Fruit fly (Drosophila melanogaster) whole organism, embryonic: ENCODE data around the gene CG1161.

Experiments used
- Antp ChIP-seq: fragments of 200-800 bp; sonication (Bioruptor generic); optimal IDR thresholded peaks from 3 replicates; lab custom pipeline; 2016; ENCODE audit warnings: missing biosample characterization, missing genetic modification characterization
- Asciz ChIP-seq: fragments of 200-800 bp; sonication (Bioruptor generic); optimal IDR thresholded peaks from 2 replicates; lab custom pipeline; 2017; ENCODE audit warnings: missing biosample characterization, mild to moderate bottlenecking, missing genetic modification characterization, missing genetic modification reagents
- Bteb2 ChIP-seq: fragments of 200-800 bp; sonication (Bioruptor generic); optimal IDR thresholded peaks from 2 replicates; lab custom pipeline; 2016; ENCODE audit warnings: missing biosample characterization, missing genetic modification characterization
- CG10274 ChIP-seq: fragments of 200-800 bp; sonication (Bioruptor generic); optimal IDR thresholded peaks from 3 replicates; lab custom pipeline; 2017; ENCODE audit warnings: missing biosample characterization, mild to moderate bottlenecking, missing genetic modification characterization
- CG10543 ChIP-seq: fragments of 200-800 bp; sonication (Bioruptor generic); optimal IDR thresholded peaks from 3 replicates; lab custom pipeline; 2017; ENCODE audit warnings: missing biosample characterization, mild to moderate bottlenecking, missing genetic modification characterization, moderate library complexity
- CG11247 ChIP-seq: fragments of 200-800 bp; sonication (Bioruptor generic); IDR thresholded peaks from 2 replicates; pipeline ENCODE4 v1.3.6; 2022; ENCODE audit warnings: missing biosample characterization, missing genetic modification characterization
- CG12104 ChIP-seq: fragments of 200-800 bp; sonication (Bioruptor generic); optimal IDR thresholded peaks from 3 replicates; lab custom pipeline; 2016; ENCODE audit warnings: missing biosample characterization, missing genetic modification characterization
- CG12942 ChIP-seq: fragments of 200-800 bp; sonication (Bioruptor generic); optimal IDR thresholded peaks from 3 replicates; lab custom pipeline; 2016; ENCODE audit warnings: missing biosample characterization, missing genetic modification characterization
- CG14014 ChIP-seq: fragments of 200-800 bp; sonication (Bioruptor generic); IDR thresholded peaks from 2 replicates; pipeline ENCODE4 v1.3.6; 2022; ENCODE audit warnings: missing biosample characterization, missing genetic modification characterization
- CG17361 ChIP-seq: fragments of 200-800 bp; sonication (Bioruptor generic); IDR thresholded peaks from 3 replicates; pipeline ENCODE4 v1.3.6; 2022; ENCODE audit warnings: missing biosample characterization, missing genetic modification characterization
- CG31365 ChIP-seq: fragments of 200-800 bp; sonication (Bioruptor generic); optimal IDR thresholded peaks from 2 replicates; lab custom pipeline; 2018; ENCODE audit warnings: missing biosample characterization, mild to moderate bottlenecking, missing genetic modification characterization
- CG3407 ChIP-seq: fragments of 200-800 bp; sonication (Bioruptor generic); optimal IDR thresholded peaks from 2 replicates; lab custom pipeline; 2018; ENCODE audit warnings: missing biosample characterization, mild to moderate bottlenecking, missing genetic modification characterization
- CG3995 ChIP-seq: fragments of 200-800 bp; sonication (Bioruptor generic); optimal IDR thresholded peaks from 3 replicates; lab custom pipeline; 2016; ENCODE audit warnings: missing biosample characterization, missing genetic modification characterization
- CG4730 ChIP-seq: fragments of 200-800 bp; sonication (Bioruptor generic); IDR thresholded peaks from 2 replicates; pipeline ENCODE4 v1.3.6; 2022; ENCODE audit warnings: missing biosample characterization, missing genetic modification characterization
- CG8281 ChIP-seq: fragments of 200-800 bp; sonication (Bioruptor generic); optimal IDR thresholded peaks from 2 replicates; lab custom pipeline; 2018; ENCODE audit warnings: missing biosample characterization, mild to moderate bottlenecking, missing genetic modification characterization, moderate library complexity
- CG8765 ChIP-seq: fragments of 200-800 bp; sonication (Bioruptor generic); IDR thresholded peaks from 2 replicates; pipeline ENCODE4 v1.3.6; 2022; ENCODE audit warnings: missing biosample characterization, missing genetic modification characterization
- CG9609 ChIP-seq: fragments of 200-800 bp; sonication (Bioruptor generic); optimal IDR thresholded peaks from 3 replicates; lab custom pipeline; 2016; ENCODE audit warnings: missing biosample characterization, missing genetic modification characterization
- CG9797 ChIP-seq: fragments of 200-800 bp; sonication (Bioruptor generic); optimal IDR thresholded peaks from 3 replicates; lab custom pipeline; 2018; ENCODE audit warnings: missing biosample characterization, mild to moderate bottlenecking, missing genetic modification characterization
- Dip3 ChIP-seq: fragments of 200-800 bp; sonication (Bioruptor generic); optimal IDR thresholded peaks from 3 replicates; lab custom pipeline; 2016; ENCODE audit warnings: missing biosample characterization, missing genetic modification characterization
- Doc3 ChIP-seq: fragments of 200-800 bp; sonication (Bioruptor generic); IDR thresholded peaks from 3 replicates; pipeline ENCODE4 v1.3.6; 2022; ENCODE audit warnings: missing biosample characterization, missing genetic modification characterization; ENCODE audit not compliant: partially characterized antibody
- Drgx ChIP-seq: fragments of 200-800 bp; sonication (Bioruptor generic); IDR thresholded peaks from 2 replicates; pipeline ENCODE4 v1.3.6; 2022; ENCODE audit warnings: missing biosample characterization, missing genetic modification characterization
- Ets65A ChIP-seq: fragments of 200-800 bp; sonication (Bioruptor generic); peaks from one replicate; lab custom pipeline; 2016; ENCODE audit warnings: missing biosample characterization, missing genetic modification characterization
- GATAe ChIP-seq: fragments of 200-800 bp; sonication (Bioruptor generic); conservative IDR thresholded peaks from 2 replicates; pipeline ENCODE4 v1.3.6; 2022; ENCODE audit warnings: missing biosample characterization, missing genetic modification characterization
- HLH3B ChIP-seq: fragments of 200-800 bp; sonication (Bioruptor generic); IDR thresholded peaks from 2 replicates; pipeline ENCODE4 v1.3.6; 2022; ENCODE audit warnings: missing biosample characterization, missing genetic modification characterization
- Hr78 ChIP-seq, 2 experiments: fragments of 200-800 bp in 1 of 2; fragments of >200 bp in 1 of 2; sonication (Bioruptor generic) in 1 of 2; optimal IDR thresholded peaks; 2 replicates each; lab custom pipeline; 2017 to 2019; ENCODE audit warnings: missing biosample characterization in 2 of 2, missing genetic modification characterization in 2 of 2, mild to moderate bottlenecking in 1 of 2, moderate library complexity in 1 of 2
- Med ChIP-seq: fragments of 200-800 bp; sonication (Bioruptor generic); peaks from one replicate; lab custom pipeline; 2016; ENCODE audit warnings: missing biosample characterization, missing genetic modification characterization, mild to moderate bottlenecking, inconsistent platforms, moderate library complexity
- Mrtf ChIP-seq: fragments of 200-800 bp; sonication (Bioruptor generic); IDR thresholded peaks from 3 replicates; pipeline ENCODE4 v1.3.6; 2022; ENCODE audit warnings: missing biosample characterization, missing genetic modification characterization
- amos ChIP-seq: fragments of 200-800 bp; sonication (Bioruptor generic); IDR thresholded peaks from 2 replicates; pipeline ENCODE4 v1.3.6; 2022; ENCODE audit warnings: missing biosample characterization, missing genetic modification characterization; ENCODE audit not compliant: partially characterized antibody
- ara ChIP-seq: fragments of 200-800 bp; sonication (Bioruptor generic); IDR thresholded peaks from 2 replicates; pipeline ENCODE4 v1.3.6; 2022; ENCODE audit warnings: missing biosample characterization, missing genetic modification characterization
- bab2 ChIP-seq: fragments of 200-800 bp; sonication (Bioruptor generic); optimal IDR thresholded peaks from 2 replicates; lab custom pipeline; 2016; ENCODE audit warnings: missing biosample characterization, missing genetic modification characterization
- bbx ChIP-seq: fragments of 200-800 bp; sonication (Bioruptor generic); IDR thresholded peaks from 2 replicates; pipeline ENCODE4 v1.3.6; 2022; ENCODE audit warnings: missing biosample characterization, missing genetic modification characterization; ENCODE audit not compliant: partially characterized antibody
- cato ChIP-seq: fragments of 200-800 bp; sonication (Bioruptor generic); optimal IDR thresholded peaks from 2 replicates; lab custom pipeline; 2016; ENCODE audit warnings: missing biosample characterization, missing genetic modification characterization, borderline replicate concordance
- chinmo ChIP-seq: fragments of 200-800 bp; sonication (Bioruptor generic); IDR thresholded peaks from 4 replicates; pipeline ENCODE4 v1.3.6; 2022; ENCODE audit warnings: missing biosample characterization, missing genetic modification characterization; ENCODE audit not compliant: partially characterized antibody
- croc ChIP-seq: fragments of 200-800 bp; sonication (Bioruptor generic); conservative IDR thresholded peaks from 3 replicates; pipeline ENCODE4 v1.3.6; 2022; ENCODE audit warnings: missing biosample characterization, missing genetic modification characterization
- crol ChIP-seq: fragments of 200-800 bp; sonication (Bioruptor generic); IDR thresholded peaks from 2 replicates; pipeline ENCODE4 v1.3.6; 2022; ENCODE audit warnings: missing biosample characterization, missing genetic modification characterization
- cwo ChIP-seq: fragments of 200-800 bp; sonication (Bioruptor generic); optimal IDR thresholded peaks from 3 replicates; lab custom pipeline; 2017; ENCODE audit warnings: missing biosample characterization, missing genetic modification characterization, mild to moderate bottlenecking, moderate library complexity, missing genetic modification reagents
- eve ChIP-seq, 2 experiments: fragments of >200 bp; optimal IDR thresholded peaks; 2 replicates each; lab custom pipeline; 2017; ENCODE audit warnings: missing biosample characterization in 2 of 2, missing genetic modification characterization in 2 of 2
- fd102C ChIP-seq: fragments of 200-800 bp; sonication (Bioruptor generic); optimal IDR thresholded peaks from 2 replicates; lab custom pipeline; 2018; ENCODE audit warnings: missing biosample characterization, mild to moderate bottlenecking, missing genetic modification characterization, moderate library complexity
- ftz-f1 ChIP-seq: fragments of 200-800 bp; sonication (Bioruptor generic); optimal IDR thresholded peaks from 2 replicates; lab custom pipeline; 2016; ENCODE audit warnings: missing biosample characterization, missing genetic modification characterization
- gce ChIP-seq: fragments of 200-800 bp; sonication (Bioruptor generic); IDR thresholded peaks from 3 replicates; pipeline ENCODE4 v1.3.6; 2022; ENCODE audit warnings: missing biosample characterization, missing genetic modification characterization
- ind ChIP-seq: fragments of 200-800 bp; sonication (Bioruptor generic); optimal IDR thresholded peaks from 3 replicates; lab custom pipeline; 2016; ENCODE audit warnings: missing biosample characterization, missing genetic modification characterization
- insv ChIP-seq, 2 experiments: fragments of 200-800 bp; sonication (Bioruptor generic); optimal IDR thresholded peaks; 3 replicates each; lab custom pipeline; 2016 to 2018; ENCODE audit warnings: missing biosample characterization in 2 of 2, missing genetic modification characterization in 2 of 2
- mld ChIP-seq: fragments of 200-800 bp; sonication (Bioruptor generic); IDR thresholded peaks from 3 replicates; pipeline ENCODE4 v1.3.6; 2022; ENCODE audit warnings: missing biosample characterization, missing genetic modification characterization; ENCODE audit not compliant: partially characterized antibody
- nom ChIP-seq: fragments of 200-800 bp; sonication (Bioruptor generic); optimal IDR thresholded peaks from 2 replicates; lab custom pipeline; 2017; ENCODE audit warnings: missing biosample characterization, missing genetic modification characterization, mild to moderate bottlenecking, moderate library complexity, missing genetic modification reagents
- sob ChIP-seq: fragments of 200-800 bp; sonication (Bioruptor generic); IDR thresholded peaks from 2 replicates; pipeline ENCODE4 v1.3.6; 2022; ENCODE audit warnings: missing biosample characterization, missing genetic modification characterization
- sug ChIP-seq: fragments of 200-800 bp; optimal IDR thresholded peaks from 2 replicates; lab custom pipeline; 2019; ENCODE audit warnings: missing biosample characterization, mild to moderate bottlenecking, missing genetic modification characterization, moderate library complexity
- ttk ChIP-seq: fragments of 200-800 bp; sonication (Bioruptor generic); IDR thresholded peaks from 2 replicates; pipeline ENCODE4 v2.1.2; 2022; ENCODE audit warnings: missing biosample characterization, missing genetic modification characterization
- unc-4 ChIP-seq: fragments of 200-800 bp; sonication (Bioruptor generic); IDR thresholded peaks from 2 replicates; pipeline ENCODE4 v1.3.6; 2022; ENCODE audit warnings: missing biosample characterization, missing genetic modification characterization; ENCODE audit not compliant: partially characterized antibody
- zfh1 ChIP-seq: fragments of 200-800 bp; sonication (Bioruptor generic); IDR thresholded peaks from 3 replicates; pipeline ENCODE4 v1.3.6; 2022; ENCODE audit warnings: missing biosample characterization, missing genetic modification characterization

The CG1161 gene

DNA sequence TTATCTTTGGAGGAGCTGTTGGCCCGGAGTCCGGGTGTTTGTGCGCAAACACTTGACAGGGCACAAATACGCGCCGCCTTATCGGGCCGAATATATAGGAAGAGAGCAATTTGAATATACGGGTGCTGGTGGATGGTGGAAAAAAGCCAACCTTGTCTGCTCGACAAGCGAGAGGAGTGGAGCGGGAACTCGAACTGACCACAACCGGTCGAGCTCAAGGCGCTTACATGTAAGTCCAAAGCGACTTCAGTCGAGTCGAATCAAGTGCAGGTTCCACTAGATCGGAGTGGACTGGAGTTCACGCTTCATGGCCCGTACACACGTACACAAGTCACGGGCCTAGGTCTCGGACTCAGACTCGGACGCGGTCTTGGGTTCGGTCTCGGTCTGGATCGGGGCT lies 39.0 kb upstream of the CG1161 start (continued):
- TF ChIP-seq ind (GFP tag; lab: Kevin White, UChicago) (no peak), ttk (no peak), Hr78 (GFP tag; optimal IDR thresholded peaks at IDR 0.05; lab: Kevin White, UChicago) (peak in 1 of 2 experiments; percentile 16), CG8765 (GFP tag; lab: Robert Waterston, UW) (no peak), Bteb2 (GFP tag; lab: Kevin White, UChicago) (no peak), GATAe (GFP tag; lab: Robert Waterston, UW) (no peak), CG14014 (GFP tag; lab: Robert Waterston, UW) (peak; percentile 9; the same call in 1 of the 2 replicates), gce (GFP tag; lab: Robert Waterston, UW) (no peak), zfh1 (no peak), bab2 (GFP tag; lab: Kevin White, UChicago) (no peak), CG9797 (GFP tag; lab: Kevin White, UChicago) (no peak), eve (GFP tag; optimal IDR thresholded peaks at IDR 0.05; lab: Kevin White, UChicago) (no peak), mld (GFP tag; lab: Robert Waterston, UW) (0 out of 3 replicates have a peak, but pooled peaks have one; percentile 15), chinmo (0 out of 4 replicates have a peak, but pooled peaks have one; percentile 5), crol (GFP tag; lab: Robert Waterston, UW) (0 out of 2 replicates have a peak, but pooled peaks have one; percentile 11), amos (no peak)

DNA sequence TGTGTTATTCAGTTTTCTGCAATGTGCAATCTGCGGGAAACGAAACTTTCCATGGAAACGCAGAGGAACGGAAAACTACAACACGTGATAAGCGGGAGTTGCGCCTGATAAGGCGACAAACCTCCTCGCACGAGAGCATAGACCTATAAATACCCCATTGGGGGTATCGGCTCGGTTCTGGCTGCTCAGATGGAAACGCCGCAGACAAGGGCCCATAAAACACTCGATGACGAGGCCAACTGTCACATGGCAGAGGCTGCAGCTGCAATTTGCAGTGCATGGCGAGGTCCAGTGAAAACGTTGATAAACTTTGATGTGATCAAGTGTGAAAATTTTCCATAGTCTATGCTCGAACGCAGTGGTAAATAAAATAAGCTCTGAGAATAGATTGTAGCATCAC lies 38.1 kb upstream of the CG1161 start:
- TF ChIP-seq cwo (peak; percentile 24), Antp (GFP tag; lab: Kevin White, UChicago) (no peak), Drgx (GFP tag; lab: Robert Waterston, UW) (0 out of 2 replicates have a peak, but pooled peaks have one; percentile 23), sug (tag; lab: Kevin White, UChicago) (peak; percentile 61), unc-4 (GFP tag; lab: Robert Waterston, UW) (no peak), Dip3 (GFP tag; lab: Kevin White, UChicago) (no peak), Ets65A (peak; percentile 52), croc (GFP tag; lab: Robert Waterston, UW) (no peak), cato (GFP tag; lab: Kevin White, UChicago) (no peak), Mrtf (GFP tag; lab: Robert Waterston, UW) (0 out of 3 replicates have a peak, but pooled peaks have one; percentile 10), ara (GFP tag; lab: Robert Waterston, UW) (0 out of 2 replicates have a peak, but pooled peaks have one; percentile 13)

DNA sequence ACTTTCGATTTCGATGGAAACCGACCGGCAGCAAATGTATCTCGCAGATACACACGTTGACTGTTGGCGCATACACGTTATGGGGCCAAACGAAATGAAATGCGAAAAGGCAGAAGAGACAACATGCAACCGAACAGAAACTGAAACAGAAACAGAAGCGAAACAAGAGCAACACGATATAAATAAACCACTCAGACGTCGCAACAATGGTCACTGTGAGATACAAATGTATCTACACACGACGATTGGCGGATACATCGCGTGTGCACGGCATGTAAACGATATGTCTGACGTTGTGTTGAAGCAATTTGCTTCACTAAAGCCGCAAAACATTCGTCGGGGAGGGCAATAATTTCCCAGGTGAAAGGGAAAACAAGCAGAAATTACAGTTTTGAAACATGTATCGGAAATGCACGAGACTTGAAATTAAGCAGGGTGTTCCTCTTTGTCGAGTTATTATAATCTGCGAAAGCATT lies 37.2 kb upstream of the CG1161 start:
- TF ChIP-seq ftz-f1 (no peak), CG12942 (GFP tag; lab: Kevin White, UChicago) (no peak), CG3407 (GFP tag; lab: Kevin White, UChicago) (no peak), Doc3 (GFP tag; lab: Robert Waterston, UW) (no peak), CG10543 (GFP tag; lab: Kevin White, UChicago) (no peak), sob (GFP tag; lab: Robert Waterston, UW) (no peak), Asciz (GFP tag; lab: Kevin White, UChicago) (no peak), CG10274 (GFP tag; lab: Kevin White, UChicago) (no peak), CG9609 (GFP tag; lab: Kevin White, UChicago) (no peak), Med (GFP tag; lab: Kevin White, UChicago) (peak; percentile 2), HLH3B (GFP tag; lab: Robert Waterston, UW) (no peak), CG17361 (GFP tag; lab: Robert Waterston, UW) (no peak), CG31365 (tag; lab: Kevin White, UChicago) (no peak), CG4730 (GFP tag; lab: Robert Waterston, UW) (no peak), bbx (GFP tag; lab: Robert Waterston, UW) (no peak), nom (GFP tag; lab: Kevin White, UChicago) (peak; percentile 36), fd102C (GFP tag; lab: Kevin White, UChicago) (no peak), CG11247 (GFP tag; lab: Robert Waterston, UW) (no peak), zfh1 (no peak), CG8281 (tag; lab: Kevin White, UChicago) (no peak), CG3995 (no peak), CG12104 (GFP tag; lab: Kevin White, UChicago) (no peak), insv (GFP tag; optimal IDR thresholded peaks at IDR 0.05; lab: Kevin White, UChicago) (no peak)
